Worm (Caenorhabditis elegans) whole organism, L1 larva: ENCODE measurements around the gene srh-177.

ENCODE experiments used
- ceh-90 ChIP-seq: sonication (generic microtip); optimal IDR thresholded peaks from 2 replicates; lab custom pipeline; 2016; ENCODE audit warnings: missing genetic modification characterization, missing compliant biosample characterization
- egl-27 ChIP-seq, 2 experiments: fragments of 150-350 bp in 1 of 2; sonication (generic microtip); optimal IDR thresholded peaks; 3 replicates each; lab custom pipeline; 2017 to 2018; ENCODE audit warnings: missing biosample characterization in 2 of 2, missing genetic modification characterization in 2 of 2, missing genetic modification reagents in 2 of 2
- fos-1 ChIP-seq: fragments of 150-350 bp; optimal IDR thresholded peaks from 2 replicates; lab custom pipeline; 2014; ENCODE audit warnings: missing biosample characterization, missing genetic modification characterization
- irx-1 ChIP-seq: sonication (generic microtip); optimal IDR thresholded peaks from 2 replicates; lab custom pipeline; 2016; ENCODE audit warnings: missing genetic modification characterization, missing compliant biosample characterization
- nhr-12 ChIP-seq: sonication (generic microtip); optimal IDR thresholded peaks from 2 replicates; lab custom pipeline; 2017; ENCODE audit warnings: missing biosample characterization, missing genetic modification characterization
- nhr-19 ChIP-seq: fragments of 200-800 bp; sonication (Bioruptor generic); conservative IDR thresholded peaks from 2 replicates; pipeline ENCODE4 v1.3.6; 2022; ENCODE audit warnings: missing genetic modification characterization, missing compliant biosample characterization
- nhr-237 ChIP-seq: fragments of 150-350 bp; optimal IDR thresholded peaks from 2 replicates; lab custom pipeline; 2014; ENCODE audit warnings: missing biosample characterization, missing genetic modification characterization
- nhr-47 ChIP-seq: sonication (generic microtip); optimal IDR thresholded peaks from 2 replicates; lab custom pipeline; 2016; ENCODE audit warnings: mild to moderate bottlenecking, missing genetic modification characterization, moderate library complexity, missing compliant biosample characterization
- snpc-4 ChIP-seq: fragments of 150-350 bp; optimal IDR thresholded peaks from 2 replicates; lab custom pipeline; 2014; ENCODE audit warnings: missing biosample characterization, missing genetic modification characterization
- unc-62 ChIP-seq: fragments of 150-350 bp; optimal IDR thresholded peaks from 2 replicates; lab custom pipeline; 2014; ENCODE audit warnings: missing biosample characterization, missing genetic modification reagents, missing genetic modification characterization
- ztf-4 ChIP-seq: fragments of 150-350 bp; optimal IDR thresholded peaks from 2 replicates; lab custom pipeline; 2014; ENCODE audit warnings: missing biosample characterization, missing genetic modification characterization

- no peak for TF ChIP-seq fos-1 (tag; lab: Kevin White, UChicago)
- TF ChIP-seq nhr-237 (tag; lab: Kevin White, UChicago): no peak
- TF ChIP-seq nhr-12 (tag; lab: Kevin White, UChicago): no peak
- TF ChIP-seq ztf-4: no peak
- no peak for TF ChIP-seq irx-1 (tag; lab: Kevin White, UChicago)
- no peak for TF ChIP-seq nhr-19 (GFP tag; lab: Robert Waterston, UW)
- TF ChIP-seq nhr-47 (tag; lab: Kevin White, UChicago): no peak
- TF ChIP-seq egl-27 (tag; optimal IDR thresholded peaks at IDR 0.05; lab: Kevin White, UChicago): no peak
- no peak for TF ChIP-seq ceh-90 (tag; lab: Kevin White, UChicago)
- TF ChIP-seq unc-62 (GFP tag; lab: Kevin White, UChicago): no peak
- TF ChIP-seq snpc-4 (tag; lab: Kevin White, UChicago): no peak
These were observed 33.8 kb downstream of the srh-177 start, which contains the start of gene Y38H6A.5 for ce11 chrV:20335264-20335663.
